Worm (Caenorhabditis elegans): Measurements from ENCODE around the gene R102.8.

DNA sequence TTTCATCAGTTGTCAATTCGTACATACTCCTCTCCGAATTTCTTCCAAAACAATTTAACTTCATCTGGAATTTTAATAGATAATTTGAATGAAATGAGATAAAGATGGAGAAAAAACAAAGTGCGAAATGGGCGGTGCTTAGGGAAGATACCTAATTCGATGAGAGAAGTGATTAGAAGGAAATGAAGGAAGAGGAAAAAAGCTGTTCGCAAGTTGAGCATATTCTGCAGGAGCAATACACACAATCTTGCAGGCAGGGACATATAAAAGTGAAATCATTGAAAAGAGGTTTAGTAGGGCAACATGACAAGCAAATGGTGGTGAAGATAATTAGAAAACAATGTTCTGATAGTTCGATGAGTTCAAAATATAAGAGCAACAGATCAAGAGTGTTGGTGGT, 21.7 kb upstream of the R102.8 start, which contains the start of gene glb-21:
- TF ChIP-seq die-1 (tag; optimal IDR thresholded peaks at IDR 0.05): no peak
- TF ChIP-seq B0035.1 (tag; optimal IDR thresholded peaks at IDR 0.05): no peak
- TF ChIP-seq atf-7 (tag; optimal IDR thresholded peaks at IDR 0.05): no peak
- TF ChIP-seq madf-3 (GFP tag; IDR thresholded peaks at IDR 0.05): no peak
- no peak for TF ChIP-seq snpc-4 (GFP tag; optimal IDR thresholded peaks at IDR 0.05)
- TF ChIP-seq snpc-4 (tag; optimal IDR thresholded peaks at IDR 0.05): no peak
- TF ChIP-seq unc-62 (GFP tag; optimal IDR thresholded peaks at IDR 0.05): no peak
- TF ChIP-seq bed-1 (GFP tag; IDR thresholded peaks at IDR 0.05): no peak
- TF ChIP-seq chd-7 (tag; optimal IDR thresholded peaks at IDR 0.05): no peak
- no peak for TF ChIP-seq F52B5.7 (tag; optimal IDR thresholded peaks at IDR 0.05)

All from whole organism, young adult.